Worm (Caenorhabditis elegans): ENCODE measurements around the gene C03B1.17.

ce11 chrX:6420681-6421080, 47.2 kb downstream of the C03B1.17 start, which contains the start of gene K10C2.12:
- TF ChIP-seq snpc-3.4 (tag; optimal IDR thresholded peaks at IDR 0.05) = no peak
- no peak for TF ChIP-seq unc-62 (GFP tag; optimal IDR thresholded peaks at IDR 0.05)
- no peak for TF ChIP-seq hsf-1 (GFP tag; IDR thresholded peaks at IDR 0.05)
- no peak for TF ChIP-seq pha-4 (tag; optimal IDR thresholded peaks at IDR 0.05)
- no peak for TF ChIP-seq ama-1 (optimal IDR thresholded peaks at IDR 0.05)
- no peak for TF ChIP-seq ama-1 (GFP tag; optimal IDR thresholded peaks at IDR 0.05)
- no peak for TF ChIP-seq tbx-9 (tag; optimal IDR thresholded peaks at IDR 0.05; ENCODE audit: borderline replicate concordance)
- TF ChIP-seq F49E8.2 (tag; optimal IDR thresholded peaks at IDR 0.05; ENCODE audit: insufficient read depth) = no peak
- no peak for TF ChIP-seq madf-3 (GFP tag; IDR thresholded peaks at IDR 0.05)
- TF ChIP-seq aptf-2 (GFP tag; conservative IDR thresholded peaks at IDR 0.05) = no peak
- no peak for TF ChIP-seq lag-1 (GFP tag; IDR thresholded peaks at IDR 0.05)
- TF ChIP-seq F37B4.10 (GFP tag; IDR thresholded peaks at IDR 0.05) = no peak
- TF ChIP-seq F39B2.1 (GFP tag; IDR thresholded peaks at IDR 0.05) = no peak
- TF ChIP-seq F10E7.11 (tag; optimal IDR thresholded peaks at IDR 0.05) = no peak
- TF ChIP-seq ztf-22 (GFP tag; optimal IDR thresholded peaks at IDR 0.05) = no peak

Measured in whole organism, young adult.